Worm (Caenorhabditis elegans) whole organism, L1 larva: ENCODE results near the gene basl-1.

Source experiments
- C04F5.9 ChIP-seq: sonication (generic microtip); optimal IDR thresholded peaks from 2 replicates; lab custom pipeline; 2016; ENCODE audit warnings: missing genetic modification characterization, missing compliant biosample characterization
- C34B4.2 ChIP-seq: sonication (generic microtip); optimal IDR thresholded peaks from 2 replicates; lab custom pipeline; 2017; ENCODE audit warnings: mild to moderate bottlenecking, missing genetic modification characterization, missing compliant biosample characterization
- F16B12.6 ChIP-seq: fragments of 150-350 bp; optimal IDR thresholded peaks from 2 replicates; lab custom pipeline; 2014; ENCODE audit warnings: missing biosample characterization, missing genetic modification characterization
- Y116A8C.19 ChIP-seq: sonication (generic microtip); optimal IDR thresholded peaks from 2 replicates; lab custom pipeline; 2016; ENCODE audit warnings: missing compliant biosample characterization, missing genetic modification characterization, borderline replicate concordance
- alr-1 ChIP-seq: fragments of 200-800 bp; sonication (Bioruptor generic); optimal IDR thresholded peaks from 2 replicates; lab custom pipeline; 2018; ENCODE audit warnings: borderline replicate concordance, mild to moderate bottlenecking, missing genetic modification characterization, missing compliant biosample characterization
- aly-2 ChIP-seq: fragments of 150-350 bp; optimal IDR thresholded peaks from 2 replicates; lab custom pipeline; 2014; ENCODE audit warnings: missing biosample characterization, missing genetic modification characterization
- ama-1 ChIP-seq: fragments of 150-350 bp; optimal IDR thresholded peaks from 2 replicates; lab custom pipeline; 2014
- ceh-63 ChIP-seq: fragments of 200-800 bp; sonication (Bioruptor generic); optimal IDR thresholded peaks from 2 replicates; lab custom pipeline; 2018; ENCODE audit warnings: mild to moderate bottlenecking, missing genetic modification characterization, missing compliant biosample characterization
- ces-1 ChIP-seq: fragments of 150-350 bp; optimal IDR thresholded peaks from 2 replicates; lab custom pipeline; 2014; ENCODE audit warnings: missing biosample characterization, missing genetic modification reagents, missing genetic modification characterization
- dpl-1 ChIP-seq, 3 experiments: fragments of 150-350 bp in 2 of 3; sonication (generic microtip) in 1 of 3; optimal IDR thresholded peaks; 2 replicates each; lab custom pipeline; 2014 to 2017; ENCODE audit warnings: missing biosample characterization in 3 of 3, missing genetic modification characterization in 3 of 3, missing genetic modification reagents in 3 of 3
- efl-1 ChIP-seq, 4 experiments: fragments of 150-350 bp; optimal IDR thresholded peaks in 3 of 4; peaks in 1 of 4; 1 replicate in 1 of 4; 2 replicates in 3 of 4; lab custom pipeline; 2014; ENCODE audit warnings: missing biosample characterization in 2 of 4, missing genetic modification characterization in 2 of 4, missing genetic modification reagents in 2 of 4
- egl-13 ChIP-seq: sonication (generic microtip); optimal IDR thresholded peaks from 2 replicates; lab custom pipeline; 2016; ENCODE audit warnings: missing genotype, missing genetic modification reagents, missing genetic modification characterization, missing compliant biosample characterization
- elt-2 ChIP-seq: sonication (generic microtip); optimal IDR thresholded peaks from 2 replicates; lab custom pipeline; 2016; ENCODE audit warnings: missing genetic modification characterization, mild to moderate bottlenecking, inconsistent platforms, missing compliant biosample characterization, missing genetic modification reagents
- elt-3 ChIP-seq, 6 experiments: fragments of 150-350 bp in 1 of 6; sonication (generic microtip); optimal IDR thresholded peaks; 2 replicates each; lab custom pipeline; 2017 to 2018; ENCODE audit warnings: missing biosample characterization in 6 of 6, missing genetic modification characterization in 6 of 6, inconsistent platforms in 1 of 6
- fkh-10 ChIP-seq: sonication (generic microtip); optimal IDR thresholded peaks from 2 replicates; lab custom pipeline; 2017; ENCODE audit warnings: missing biosample characterization, missing genetic modification reagents, missing genetic modification characterization
- fkh-4 ChIP-seq: sonication (generic microtip); optimal IDR thresholded peaks from 2 replicates; lab custom pipeline; 2016; ENCODE audit warnings: missing compliant biosample characterization, missing genetic modification characterization, borderline replicate concordance
- grh-1 ChIP-seq: fragments of 200-800 bp; sonication (Bioruptor generic); IDR thresholded peaks from 2 replicates; pipeline ENCODE4 v1.3.6; 2022; ENCODE audit warnings: missing genetic modification reagents, missing genetic modification characterization, missing compliant biosample characterization
- hlh-17 ChIP-seq: fragments of 200-800 bp; sonication (Bioruptor generic); optimal IDR thresholded peaks from 2 replicates; lab custom pipeline; 2018; ENCODE audit warnings: missing genetic modification characterization, mild to moderate bottlenecking, missing compliant biosample characterization, moderate library complexity, borderline replicate concordance
- hlh-4 ChIP-seq: sonication (generic microtip); optimal IDR thresholded peaks from 2 replicates; lab custom pipeline; 2016; ENCODE audit warnings: mild to moderate bottlenecking, missing genetic modification characterization, missing compliant biosample characterization
- jun-1 ChIP-seq: fragments of 150-350 bp; optimal IDR thresholded peaks from 2 replicates; lab custom pipeline; 2014; ENCODE audit warnings: missing biosample characterization, missing genetic modification reagents, missing genetic modification characterization
- lin-14 ChIP-seq: fragments of 200-800 bp; sonication (Bioruptor generic); optimal IDR thresholded peaks from 2 replicates; lab custom pipeline; 2018; ENCODE audit warnings: mild to moderate bottlenecking, missing genetic modification characterization, moderate library complexity, missing compliant biosample characterization
- lin-15B ChIP-seq: fragments of 150-350 bp; sonication (generic microtip); optimal IDR thresholded peaks from 3 replicates; lab custom pipeline; 2014; ENCODE audit warnings: missing biosample characterization, missing genetic modification characterization
- mab-9 ChIP-seq: fragments of 200-800 bp; sonication (Bioruptor generic); IDR thresholded peaks from 2 replicates; pipeline ENCODE4 v1.3.6; 2022; ENCODE audit warnings: missing genetic modification reagents, missing genetic modification characterization, missing compliant biosample characterization
- mdl-1 ChIP-seq, 2 experiments: fragments of 150-350 bp; optimal IDR thresholded peaks; 2 replicates each; lab custom pipeline; 2014 to 2017; ENCODE audit warnings: missing biosample characterization in 2 of 2, missing genetic modification characterization in 2 of 2, inconsistent platforms in 1 of 2
- mef-2 ChIP-seq: fragments of 150-350 bp; optimal IDR thresholded peaks from 2 replicates; lab custom pipeline; 2014; ENCODE audit warnings: missing biosample characterization, missing genetic modification characterization
- mep-1 ChIP-seq: fragments of 150-350 bp; optimal IDR thresholded peaks from 2 replicates; lab custom pipeline; 2014; ENCODE audit warnings: missing biosample characterization, missing genetic modification characterization
- nhr-11 ChIP-seq: fragments of 150-350 bp; optimal IDR thresholded peaks from 2 replicates; lab custom pipeline; 2014; ENCODE audit warnings: missing biosample characterization, missing genetic modification characterization
- nhr-20 ChIP-seq: sonication (generic microtip); optimal IDR thresholded peaks from 2 replicates; lab custom pipeline; 2016; ENCODE audit warnings: mild to moderate bottlenecking, missing genetic modification characterization, missing compliant biosample characterization
- nhr-237 ChIP-seq: fragments of 150-350 bp; optimal IDR thresholded peaks from 2 replicates; lab custom pipeline; 2014; ENCODE audit warnings: missing biosample characterization, missing genetic modification characterization
- nhr-71 ChIP-seq: sonication (generic microtip); optimal IDR thresholded peaks from 2 replicates; lab custom pipeline; 2016; ENCODE audit warnings: mild to moderate bottlenecking, missing genetic modification characterization, moderate library complexity, missing compliant biosample characterization
- nhr-76 ChIP-seq: sonication (generic microtip); optimal IDR thresholded peaks from 2 replicates; lab custom pipeline; 2017; ENCODE audit warnings: missing biosample characterization, missing genetic modification characterization
- nhr-77 ChIP-seq: fragments of 150-350 bp; optimal IDR thresholded peaks from 2 replicates; lab custom pipeline; 2014; ENCODE audit warnings: missing biosample characterization, missing genetic modification characterization
- nhr-90 ChIP-seq: sonication (generic microtip); optimal IDR thresholded peaks from 2 replicates; lab custom pipeline; 2016; ENCODE audit warnings: mild to moderate bottlenecking, missing genetic modification characterization, missing compliant biosample characterization; ENCODE audit not compliant: poor library complexity
- pag-3 ChIP-seq: sonication (generic microtip); optimal IDR thresholded peaks from 2 replicates; lab custom pipeline; 2017; ENCODE audit warnings: missing genetic modification characterization, mild to moderate bottlenecking, missing compliant biosample characterization, antibody characterized with exemption, borderline replicate concordance; ENCODE audit not compliant: insufficient read depth
- pax-3 ChIP-seq: fragments of 200-800 bp; sonication (Bioruptor generic); optimal IDR thresholded peaks from 2 replicates; lab custom pipeline; 2018; ENCODE audit warnings: mild to moderate bottlenecking, missing genetic modification characterization, moderate library complexity, missing compliant biosample characterization
- rnt-1 ChIP-seq: sonication (generic microtip); optimal IDR thresholded peaks from 2 replicates; lab custom pipeline; 2016; ENCODE audit warnings: mild to moderate bottlenecking, missing genetic modification characterization, moderate library complexity, missing compliant biosample characterization
- skn-1 ChIP-seq: fragments of 150-350 bp; optimal IDR thresholded peaks from 2 replicates; lab custom pipeline; 2014; ENCODE audit warnings: missing biosample characterization, missing genetic modification characterization
- snpc-4 ChIP-seq: fragments of 150-350 bp; optimal IDR thresholded peaks from 2 replicates; lab custom pipeline; 2014; ENCODE audit warnings: missing biosample characterization, missing genetic modification characterization
- sox-4 ChIP-seq: sonication (generic microtip); optimal IDR thresholded peaks from 2 replicates; lab custom pipeline; 2016; ENCODE audit warnings: missing genetic modification characterization, missing compliant biosample characterization
- sup-37 ChIP-seq: fragments of 200-800 bp; sonication (Bioruptor generic); optimal IDR thresholded peaks from 2 replicates; lab custom pipeline; 2018; ENCODE audit warnings: mild to moderate bottlenecking, missing genetic modification characterization, missing compliant biosample characterization
- tbx-2 ChIP-seq: sonication (generic microtip); optimal IDR thresholded peaks from 2 replicates; lab custom pipeline; 2016; ENCODE audit warnings: missing genetic modification characterization, missing compliant biosample characterization
- tlp-1 ChIP-seq: fragments of 150-350 bp; optimal IDR thresholded peaks from 2 replicates; lab custom pipeline; 2014; ENCODE audit warnings: missing biosample characterization, missing genetic modification characterization
- unc-130 ChIP-seq: fragments of 150-350 bp; optimal IDR thresholded peaks from 2 replicates; lab custom pipeline; 2017; ENCODE audit warnings: missing biosample characterization, missing genetic modification characterization, inconsistent platforms
- unc-30 ChIP-seq: sonication (generic microtip); optimal IDR thresholded peaks from 2 replicates; lab custom pipeline; 2017; ENCODE audit warnings: missing biosample characterization, missing genetic modification characterization
- unc-62 ChIP-seq: fragments of 150-350 bp; optimal IDR thresholded peaks from 2 replicates; lab custom pipeline; 2014; ENCODE audit warnings: missing biosample characterization, missing genetic modification reagents, missing genetic modification characterization
- xbp-1 ChIP-seq: sonication (generic microtip); optimal IDR thresholded peaks from 2 replicates; lab custom pipeline; 2016; ENCODE audit warnings: missing genetic modification characterization, missing compliant biosample characterization
- ztf-11 ChIP-seq, 2 experiments: sonication (generic microtip); optimal IDR thresholded peaks; 2 replicates each; lab custom pipeline; 2016 to 2017; ENCODE audit warnings: missing genetic modification characterization in 2 of 2, missing biosample characterization in 1 of 2, missing compliant biosample characterization in 1 of 2
- ztf-4 ChIP-seq: fragments of 150-350 bp; optimal IDR thresholded peaks from 2 replicates; lab custom pipeline; 2014; ENCODE audit warnings: missing biosample characterization, missing genetic modification characterization

The basl-1 gene

DNA sequence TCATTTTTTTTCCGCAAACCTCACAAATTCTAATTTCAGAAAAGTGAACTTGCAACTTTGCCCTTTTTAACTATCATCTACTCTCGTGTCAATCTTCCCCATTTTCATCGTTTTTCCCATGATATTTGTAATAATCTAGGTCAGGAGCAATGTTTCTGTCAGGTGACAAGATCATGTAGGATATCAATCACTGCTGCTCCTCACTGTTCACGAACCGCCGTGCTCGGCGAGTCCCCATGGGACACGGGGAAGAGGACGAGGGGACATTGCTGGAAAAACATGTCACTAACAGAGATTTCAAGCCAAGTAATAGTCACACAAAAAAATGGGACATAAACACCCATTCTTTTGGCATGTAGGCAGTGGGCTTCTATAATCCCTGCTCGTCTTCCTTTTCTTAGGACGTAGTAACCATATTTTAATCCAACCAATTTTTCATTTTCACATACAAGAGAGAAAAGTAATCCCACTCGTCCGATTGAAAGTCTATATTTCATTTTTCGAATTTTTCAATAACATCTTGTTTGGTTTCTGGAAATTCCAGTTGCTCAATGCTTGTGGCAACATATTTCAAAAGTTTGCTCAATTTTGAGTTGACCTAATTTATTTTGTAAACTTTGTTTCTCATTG, 43.8 kb upstream of the basl-1 start:
- TF ChIP-seq Y116A8C.19 (tag; lab: Kevin White, UChicago) (no peak), efl-1 (optimal IDR thresholded peaks at IDR 0.05; lab: Kevin White, UChicago) (no peak), efl-1 (GFP tag; optimal IDR thresholded peaks at IDR 0.05 in 1 of 2; lab: Kevin White, UChicago) (peak in 1 of 2 experiments; percentile 20), unc-30 (peak; percentile 54), jun-1 (tag; lab: Kevin White, UChicago) (no peak), elt-3 (tag; optimal IDR thresholded peaks at IDR 0.05; lab: Kevin White, UChicago) (no peak), nhr-90 (no peak), C34B4.2 (tag; lab: Kevin White, UChicago) (no peak), F16B12.6 (tag; lab: Kevin White, UChicago) (no peak), rnt-1 (tag; lab: Kevin White, UChicago) (peak; percentile 50), nhr-71 (tag; lab: Kevin White, UChicago) (peak; percentile 28), lin-14 (GFP tag; lab: Kevin White, UChicago) (peak; percentile 55), mab-9 (no peak), aly-2 (no peak)

DNA sequence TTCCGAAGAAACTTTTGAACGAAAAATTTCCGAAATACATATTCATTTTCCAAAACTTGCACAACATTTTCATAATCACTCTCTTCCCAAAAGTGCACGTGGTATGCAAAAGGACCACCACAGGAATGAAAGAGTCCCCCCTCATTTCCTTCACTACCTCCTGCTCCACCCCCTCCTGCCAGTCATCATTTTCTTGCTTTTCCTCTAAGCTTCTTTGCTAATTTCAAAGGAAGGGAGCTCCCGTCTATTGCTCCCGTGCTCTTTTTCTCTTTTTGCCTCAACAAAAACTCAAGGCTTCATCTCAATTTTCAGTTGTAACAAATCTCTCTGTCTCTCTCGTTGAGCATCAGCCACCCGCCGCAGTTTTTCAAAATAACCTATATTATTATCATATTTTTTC, 41.9 kb upstream of the basl-1 start:
- TF ChIP-seq grh-1 (GFP tag; lab: Robert Waterston, UW): no peak
- no peak for TF ChIP-seq F16B12.6 (tag; lab: Kevin White, UChicago)
- no peak for TF ChIP-seq unc-130 (tag; lab: Kevin White, UChicago)
- no peak for TF ChIP-seq hlh-17 (GFP tag; lab: Kevin White, UChicago)
- TF ChIP-seq nhr-76 (tag; lab: Kevin White, UChicago): no peak
- no peak for TF ChIP-seq nhr-237 (tag; lab: Kevin White, UChicago)
- peak; percentile 14 for TF ChIP-seq pag-3 (tag; lab: Kevin White, UChicago)
- peak; percentile 18 for TF ChIP-seq nhr-71 (tag; lab: Kevin White, UChicago)
- TF ChIP-seq ztf-11 (tag; optimal IDR thresholded peaks at IDR 0.05; lab: Kevin White, UChicago): no peak
- peak; percentile 65 for TF ChIP-seq lin-14 (GFP tag; lab: Kevin White, UChicago)
- TF ChIP-seq tlp-1 (tag; lab: Kevin White, UChicago): no peak
- TF ChIP-seq lin-15B: no peak
- no peak for TF ChIP-seq ces-1 (GFP tag; lab: Kevin White, UChicago)
- TF ChIP-seq elt-2: no peak
- no peak for TF ChIP-seq Y116A8C.19 (tag; lab: Kevin White, UChicago)
- TF ChIP-seq mdl-1 (tag; optimal IDR thresholded peaks at IDR 0.05; lab: Kevin White, UChicago): peak in 1 of 2 experiments; percentile 25
- no peak for TF ChIP-seq tbx-2 (tag; lab: Kevin White, UChicago)
- TF ChIP-seq sox-4 (tag; lab: Kevin White, UChicago): no peak
- no peak for TF ChIP-seq nhr-77 (tag; lab: Kevin White, UChicago)
- TF ChIP-seq pax-3 (tag; lab: Kevin White, UChicago): no peak
- no peak for TF ChIP-seq nhr-11 (tag; lab: Kevin White, UChicago)
- peak; percentile 40 for TF ChIP-seq rnt-1 (tag; lab: Kevin White, UChicago)
- TF ChIP-seq unc-62 (GFP tag; lab: Kevin White, UChicago): no peak
- no peak for TF ChIP-seq fkh-10 (GFP tag; lab: Kevin White, UChicago)
- TF ChIP-seq egl-13 (tag; lab: Kevin White, UChicago): no peak
- peak; percentile 9 for TF ChIP-seq skn-1 (tag; lab: Kevin White, UChicago)
- no peak for TF ChIP-seq nhr-20
- no peak for TF ChIP-seq ceh-63 (GFP tag; lab: Kevin White, UChicago)
- no peak for TF ChIP-seq xbp-1 (tag; lab: Kevin White, UChicago)
- TF ChIP-seq fkh-4 (tag; lab: Kevin White, UChicago): no peak
- no peak for TF ChIP-seq sup-37 (GFP tag; lab: Kevin White, UChicago)
- no peak for TF ChIP-seq ztf-4 (tag; lab: Kevin White, UChicago)
- TF ChIP-seq efl-1 (optimal IDR thresholded peaks at IDR 0.05; lab: Kevin White, UChicago): no peak
- peak in 1 of 2 experiments; percentile 20 for TF ChIP-seq efl-1 (GFP tag; optimal IDR thresholded peaks at IDR 0.05 in 1 of 2; lab: Kevin White, UChicago)
- TF ChIP-seq ama-1: no peak
- no peak for TF ChIP-seq hlh-4 (tag; lab: Kevin White, UChicago)
- no peak for TF ChIP-seq snpc-4 (tag; lab: Kevin White, UChicago)
- TF ChIP-seq alr-1 (tag; lab: Kevin White, UChicago): no peak
- no peak for TF ChIP-seq elt-3 (tag; optimal IDR thresholded peaks at IDR 0.05; lab: Kevin White, UChicago)
- TF ChIP-seq C04F5.9: no peak
- TF ChIP-seq dpl-1 (GFP tag; optimal IDR thresholded peaks at IDR 0.05; lab: Kevin White, UChicago): no peak
- no peak for TF ChIP-seq mef-2 (tag; lab: Kevin White, UChicago)
- no peak for TF ChIP-seq mep-1 (tag; lab: Kevin White, UChicago)
